Worm (Caenorhabditis elegans): ENCODE results near the gene fbxb-19.

Gene fbxb-19

DNA sequence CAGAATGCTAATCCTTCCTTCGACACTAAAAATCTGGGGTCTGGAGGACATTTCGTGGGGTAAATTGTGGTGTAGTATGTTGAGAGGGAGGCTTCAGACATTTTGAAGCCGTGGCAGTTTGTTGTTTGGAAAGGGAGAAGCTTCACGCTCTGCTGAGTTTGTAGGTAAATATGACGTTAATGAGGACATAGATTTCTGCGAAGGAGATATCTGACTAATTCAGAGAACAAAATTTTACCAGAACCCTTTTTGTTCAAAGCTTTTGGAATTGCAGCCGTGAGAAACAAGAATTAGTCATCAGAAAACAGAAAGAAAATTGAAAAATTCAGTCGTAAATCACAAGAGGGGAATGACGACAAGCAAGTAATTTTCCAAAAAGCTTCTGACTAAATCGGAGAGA is 48.5 kb downstream of the fbxb-19 start, which contains the start of gene srh-72:
srh-72 (minus strand) TSS at position 101 of the 400 bp plus-strand sequence.
- TF ChIP-seq elt-3 (tag; optimal IDR thresholded peaks at IDR 0.05) (no peak), zip-8 (tag; optimal IDR thresholded peaks at IDR 0.05) (no peak), bed-3 (GFP tag; optimal IDR thresholded peaks at IDR 0.05) (no peak), ceh-39 (tag; optimal IDR thresholded peaks at IDR 0.05) (no peak), pha-4 (tag; optimal IDR thresholded peaks at IDR 0.05) (no peak), cnd-1 (tag; optimal IDR thresholded peaks at IDR 0.05) (no peak), nhr-237 (tag; optimal IDR thresholded peaks at IDR 0.05) (no peak), nhr-76 (tag; optimal IDR thresholded peaks at IDR 0.05) (no peak), ceh-83 (GFP tag; optimal IDR thresholded peaks at IDR 0.05) (no peak), elt-1 (tag; optimal IDR thresholded peaks at IDR 0.05; ENCODE audit: borderline replicate concordance, insufficient read depth) (no peak), sem-2 (GFP tag; optimal IDR thresholded peaks at IDR 0.05) (no peak), tbx-8 (GFP tag; optimal IDR thresholded peaks at IDR 0.05) (no peak), snpc-4 (tag; optimal IDR thresholded peaks at IDR 0.05) (no peak)

Measured in whole organism, mixed stage, embryonic.